Fruit fly (Drosophila melanogaster): ENCODE measurements around the gene Psf3.

DNA sequence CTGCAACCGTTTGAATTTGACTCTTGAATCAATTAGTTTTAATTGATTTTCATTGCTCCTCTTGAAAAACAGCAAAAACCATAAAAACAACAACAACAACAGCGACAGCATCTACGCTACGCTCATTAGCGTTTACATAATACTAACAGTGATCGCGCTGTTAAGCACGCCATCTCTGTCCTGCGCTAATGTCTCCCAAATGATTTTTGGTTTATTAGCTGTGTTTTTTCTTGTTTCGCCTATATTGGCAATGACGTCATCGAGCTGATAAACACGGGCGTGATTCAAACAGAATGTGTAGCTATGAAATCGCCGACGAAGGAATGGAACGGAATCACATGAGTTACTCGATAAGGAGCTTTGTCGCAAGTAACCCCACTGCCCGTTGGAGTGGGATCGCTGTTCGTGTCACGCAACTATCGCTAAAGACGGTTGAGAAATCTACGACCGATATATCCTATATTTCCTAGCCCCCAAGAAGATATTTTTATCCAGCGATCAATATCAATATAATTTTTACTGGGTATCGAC, 1.2 kb upstream of the Psf3 start:
- no peak for TF ChIP-seq CG15336 (GFP tag; IDR thresholded peaks at IDR 0.05)
- TF ChIP-seq OdsH (GFP tag; optimal IDR thresholded peaks at IDR 0.05), result no peak
- TF ChIP-seq CG16779 (tag; optimal IDR thresholded peaks at IDR 0.05), result no peak
